Fruit fly (Drosophila melanogaster) whole organism, adult: ENCODE data around the gene CG1231.
A peak's percentile ranks its signal among the peaks of the same experiment; 100 is the strongest.

Experiments used
- CG11617 ChIP-seq: fragments of 200-800 bp; sonication (Bioruptor generic); optimal IDR thresholded peaks from 2 replicates; lab custom pipeline; 2017; ENCODE audit warnings: mild to moderate bottlenecking, missing biosample characterization, missing genetic modification reagents, missing genetic modification characterization
- CG12768 ChIP-seq: fragments of 200-800 bp; sonication (Bioruptor generic); optimal IDR thresholded peaks from 2 replicates; lab custom pipeline; 2017; ENCODE audit warnings: missing biosample characterization, missing genetic modification characterization, mild to moderate bottlenecking, moderate library complexity, missing genetic modification reagents
- CG14711 ChIP-seq: fragments of 200-800 bp; sonication (Bioruptor generic); optimal IDR thresholded peaks from 2 replicates; lab custom pipeline; 2018; ENCODE audit warnings: missing biosample characterization, mild to moderate bottlenecking, missing genetic modification characterization, moderate library complexity
- CG1620 ChIP-seq: fragments of 200-800 bp; sonication (Bioruptor generic); optimal IDR thresholded peaks from 2 replicates; lab custom pipeline; 2016; ENCODE audit warnings: missing biosample characterization, missing genetic modification characterization
- CG33017 ChIP-seq: fragments of 200-800 bp; sonication (Bioruptor generic); optimal IDR thresholded peaks from 2 replicates; lab custom pipeline; 2018; ENCODE audit warnings: missing biosample characterization, mild to moderate bottlenecking, missing genetic modification characterization, moderate library complexity
- CG5204 ChIP-seq: fragments of 200-800 bp; sonication (Bioruptor generic); optimal IDR thresholded peaks from 2 replicates; lab custom pipeline; 2016; ENCODE audit warnings: missing biosample characterization, missing genetic modification characterization
- CG7045 ChIP-seq: fragments of 200-800 bp; sonication (Bioruptor generic); optimal IDR thresholded peaks from 2 replicates; lab custom pipeline; 2017; ENCODE audit warnings: missing biosample characterization, mild to moderate bottlenecking, missing genetic modification characterization
- CG7101 ChIP-seq: fragments of 200-800 bp; sonication (Bioruptor generic); optimal IDR thresholded peaks from 2 replicates; lab custom pipeline; 2018; ENCODE audit warnings: missing biosample characterization, mild to moderate bottlenecking, missing genetic modification characterization, moderate library complexity
- Clk ChIP-seq: fragments of 200-800 bp; sonication (Bioruptor generic); optimal IDR thresholded peaks from 2 replicates; lab custom pipeline; 2017; ENCODE audit warnings: missing biosample characterization, missing genetic modification characterization
- Crg-1 ChIP-seq: fragments of 200-800 bp; sonication (Bioruptor generic); optimal IDR thresholded peaks from 2 replicates; lab custom pipeline; 2016; ENCODE audit warnings: missing biosample characterization, missing genetic modification characterization
- Hr96 ChIP-seq: fragments of 200-800 bp; sonication (Bioruptor generic); optimal IDR thresholded peaks from 2 replicates; lab custom pipeline; 2016; ENCODE audit warnings: missing biosample characterization, missing genetic modification characterization
- Mnt ChIP-seq: fragments of 200-800 bp; sonication (Bioruptor generic); optimal IDR thresholded peaks from 2 replicates; lab custom pipeline; 2016; ENCODE audit warnings: missing biosample characterization, mild to moderate bottlenecking, missing genetic modification characterization
- bab1 ChIP-seq: fragments of 200-800 bp; sonication (Bioruptor generic); optimal IDR thresholded peaks from 3 replicates; lab custom pipeline; 2019; ENCODE audit warnings: missing biosample characterization, mild to moderate bottlenecking, missing genetic modification characterization, moderate library complexity
- cic ChIP-seq: fragments of 200-800 bp; sonication (Bioruptor generic); optimal IDR thresholded peaks from 2 replicates; lab custom pipeline; 2017; ENCODE audit warnings: missing biosample characterization, mild to moderate bottlenecking, missing genetic modification characterization, moderate library complexity
- cnc ChIP-seq, 2 experiments: fragments of >200 bp; optimal IDR thresholded peaks; 2 replicates each; lab custom pipeline; 2017
- kay ChIP-seq: fragments of 200-800 bp; sonication (Bioruptor generic); peaks from one replicate; lab custom pipeline; 2016; ENCODE audit warnings: missing biosample characterization, missing genetic modification characterization, borderline replicate concordance
- ovo ChIP-seq: fragments of 200-800 bp; sonication (Bioruptor generic); optimal IDR thresholded peaks from 2 replicates; lab custom pipeline; 2016; ENCODE audit warnings: missing biosample characterization, missing genetic modification characterization
- pad ChIP-seq: fragments of 200-800 bp; sonication (Bioruptor generic); optimal IDR thresholded peaks from 3 replicates; lab custom pipeline; 2017; ENCODE audit warnings: missing biosample characterization, missing genetic modification characterization, mild to moderate bottlenecking, moderate library complexity, missing genetic modification reagents
- tj ChIP-seq: fragments of 200-800 bp; sonication (Bioruptor generic); optimal IDR thresholded peaks from 3 replicates; lab custom pipeline; 2017; ENCODE audit warnings: missing biosample characterization, mild to moderate bottlenecking, missing genetic modification characterization, moderate library complexity
- toe ChIP-seq: fragments of 200-800 bp; sonication (Bioruptor generic); optimal IDR thresholded peaks from 2 replicates; lab custom pipeline; 2016; ENCODE audit warnings: missing biosample characterization, missing genetic modification characterization

CG1231 gene

DNA sequence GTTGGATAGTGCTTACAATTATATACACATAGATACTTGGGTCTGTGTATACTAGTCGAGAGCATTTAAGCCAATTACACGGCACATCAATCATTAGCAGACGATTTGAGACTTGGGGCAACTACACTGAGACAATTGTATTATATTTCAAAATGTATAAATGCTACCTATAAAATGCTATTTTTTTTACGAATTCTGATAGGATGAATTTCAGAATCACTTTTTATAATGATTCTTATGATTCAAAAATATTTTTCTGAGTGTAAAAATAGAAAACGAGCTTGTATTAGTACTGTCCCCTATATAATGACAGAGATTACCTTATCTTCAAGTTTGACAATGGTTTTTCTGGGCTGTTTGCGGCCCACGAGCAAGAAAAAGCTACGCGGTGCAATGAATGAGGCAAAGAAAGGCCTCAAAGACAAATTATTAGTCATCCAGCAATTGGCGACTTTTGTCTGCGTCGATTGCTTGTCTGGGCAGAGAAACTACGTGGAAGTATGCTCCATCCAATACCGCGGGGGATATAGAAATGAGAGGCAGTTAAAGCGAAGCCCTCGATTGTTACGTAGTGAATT lies 5.5 kb upstream of the CG1231 start:
- peak; percentile 52 for TF ChIP-seq tj (GFP tag; lab: Kevin White, UChicago)
- peak; percentile 35 for TF ChIP-seq CG1620 (GFP tag; lab: Kevin White, UChicago)
- TF ChIP-seq ovo (GFP tag; lab: Kevin White, UChicago): no peak
- TF ChIP-seq bab1: peak; percentile 86
- peak; percentile 54 for TF ChIP-seq CG5204
- TF ChIP-seq CG14711: peak; percentile 73
- TF ChIP-seq Mnt (GFP tag; lab: Kevin White, UChicago): peak; percentile 32
- peak; percentile 80 for TF ChIP-seq CG7101
- TF ChIP-seq Clk (GFP tag; lab: Kevin White, UChicago): peak; percentile 46
- TF ChIP-seq CG7045 (GFP tag; lab: Kevin White, UChicago): peak; percentile 74
- peak; percentile 48 for TF ChIP-seq pad (GFP tag; lab: Kevin White, UChicago)
- TF ChIP-seq cic (GFP tag; lab: Kevin White, UChicago): peak; percentile 67
- no peak for TF ChIP-seq cnc (optimal IDR thresholded peaks at IDR 0.05; lab: Kevin White, UChicago)
- TF ChIP-seq CG11617 (GFP tag; lab: Kevin White, UChicago): peak; percentile 80
- TF ChIP-seq Hr96 (GFP tag; lab: Kevin White, UChicago): peak; percentile 73
- no peak for TF ChIP-seq kay (GFP tag; lab: Kevin White, UChicago)
- peak; percentile 76 for TF ChIP-seq CG12768 (GFP tag; lab: Kevin White, UChicago)
- TF ChIP-seq Crg-1 (GFP tag; lab: Kevin White, UChicago): no peak
- peak; percentile 65 for TF ChIP-seq toe (GFP tag; lab: Kevin White, UChicago)
- peak; percentile 79 for TF ChIP-seq CG33017 (tag; lab: Kevin White, UChicago)

DNA sequence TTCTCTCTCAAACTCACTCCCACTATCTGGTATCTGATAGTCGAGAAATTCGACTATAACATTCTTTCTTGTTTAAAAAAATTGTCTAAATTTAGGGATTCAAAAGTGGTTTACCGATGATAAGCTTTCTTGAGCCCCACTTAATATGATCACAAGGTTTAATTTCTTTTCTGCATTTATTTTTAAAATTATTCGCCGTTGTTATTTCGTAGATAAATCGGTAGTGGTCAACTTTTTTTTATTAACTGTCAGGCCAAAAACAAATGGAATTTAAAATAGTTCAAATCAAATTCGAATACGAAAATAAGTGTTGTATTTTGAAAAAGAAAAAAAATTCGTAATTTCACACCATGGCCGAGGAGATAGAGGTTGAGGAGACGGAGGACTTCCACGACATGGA lies 1.5 kb downstream of the CG1231 start, which contains the start of gene Roc1b:
TSS of gene Roc1b (plus strand) at position 301 of the 400 bp plus-strand sequence.
- no peak for TF ChIP-seq CG11617 (GFP tag; lab: Kevin White, UChicago)
- TF ChIP-seq toe (GFP tag; lab: Kevin White, UChicago): no peak
- TF ChIP-seq Crg-1 (GFP tag; lab: Kevin White, UChicago): no peak

DNA sequence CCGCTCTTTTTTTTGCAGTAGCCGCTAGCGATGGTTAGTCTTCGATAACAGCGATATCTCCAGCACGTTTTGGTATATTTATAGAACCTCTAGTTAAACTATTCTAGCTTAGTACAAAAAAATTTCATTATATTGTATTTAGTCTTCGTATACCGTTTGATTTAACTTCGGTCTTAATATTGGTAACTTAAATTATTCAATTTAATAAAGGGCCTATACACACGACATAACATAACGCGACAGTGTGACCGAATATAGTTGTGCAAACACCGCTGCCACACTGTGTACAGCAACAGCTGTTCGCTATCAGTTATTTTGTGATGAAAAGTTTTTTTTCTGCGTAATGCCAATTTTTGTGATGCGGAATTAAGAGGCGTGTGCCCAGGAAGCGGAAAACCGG lies 5.0 kb downstream of the CG1231 start, which contains the start of the genes Cdc5 and CG1233:
TSS of gene Cdc5 (minus strand) at position 183 of the 400 bp plus-strand sequence.
TSS of gene CG1233 (plus strand) at position 272 of the 400 bp plus-strand sequence.
- TF ChIP-seq CG12768 (GFP tag; lab: Kevin White, UChicago): no peak
- TF ChIP-seq cic (GFP tag; lab: Kevin White, UChicago): no peak
- TF ChIP-seq CG11617 (GFP tag; lab: Kevin White, UChicago): peak; percentile 24
- TF ChIP-seq CG14711: peak; percentile 33
- TF ChIP-seq bab1: peak; percentile 89
- peak; percentile 12 for TF ChIP-seq CG1620 (GFP tag; lab: Kevin White, UChicago)
- TF ChIP-seq cnc (optimal IDR thresholded peaks at IDR 0.05; lab: Kevin White, UChicago): no peak
- no peak for TF ChIP-seq CG5204
- peak; percentile 68 for TF ChIP-seq Mnt (GFP tag; lab: Kevin White, UChicago)
- TF ChIP-seq CG33017 (tag; lab: Kevin White, UChicago): no peak
- TF ChIP-seq Hr96 (GFP tag; lab: Kevin White, UChicago): peak; percentile 14
- TF ChIP-seq CG7101: peak; percentile 3
- TF ChIP-seq ovo (GFP tag; lab: Kevin White, UChicago): no peak
- TF ChIP-seq toe (GFP tag; lab: Kevin White, UChicago): no peak
- TF ChIP-seq tj (GFP tag; lab: Kevin White, UChicago): peak; percentile 29
- no peak for TF ChIP-seq Clk (GFP tag; lab: Kevin White, UChicago)
- no peak for TF ChIP-seq CG7045 (GFP tag; lab: Kevin White, UChicago)
- TF ChIP-seq pad (GFP tag; lab: Kevin White, UChicago): no peak
- no peak for TF ChIP-seq Crg-1 (GFP tag; lab: Kevin White, UChicago)
- no peak for TF ChIP-seq kay (GFP tag; lab: Kevin White, UChicago)

DNA sequence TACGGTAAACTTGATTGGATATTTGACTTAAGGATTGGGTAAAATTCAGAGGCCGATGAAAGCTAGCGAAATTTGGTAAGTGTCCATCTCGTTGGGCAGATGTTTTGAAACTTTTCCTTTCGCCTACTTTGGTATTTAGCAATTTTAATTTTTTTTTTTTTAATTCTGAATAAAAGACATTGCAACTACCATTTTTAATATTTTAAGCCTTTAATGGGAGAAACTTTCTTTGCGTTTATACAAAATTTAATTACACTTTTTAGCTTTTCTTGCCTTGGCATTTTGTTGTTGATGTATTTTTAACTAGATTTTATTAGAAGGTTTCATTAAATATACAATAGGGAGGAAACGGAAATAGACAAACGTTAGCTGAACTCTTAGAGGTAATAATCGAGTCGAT lies 10.1 kb downstream of the CG1231 start, which contains the start of gene CG13884:
TSS of gene CG13884 (minus strand) at position 101 of the 400 bp plus-strand sequence.
- no peak for TF ChIP-seq Hr96 (GFP tag; lab: Kevin White, UChicago)
- no peak for TF ChIP-seq kay (GFP tag; lab: Kevin White, UChicago)
- TF ChIP-seq CG7045 (GFP tag; lab: Kevin White, UChicago): no peak
- TF ChIP-seq CG14711: no peak
- no peak for TF ChIP-seq bab1
- no peak for TF ChIP-seq CG12768 (GFP tag; lab: Kevin White, UChicago)
- TF ChIP-seq cnc (optimal IDR thresholded peaks at IDR 0.05; lab: Kevin White, UChicago): no peak
- no peak for TF ChIP-seq cic (GFP tag; lab: Kevin White, UChicago)
- no peak for TF ChIP-seq CG33017 (tag; lab: Kevin White, UChicago)
- TF ChIP-seq CG5204: no peak
- no peak for TF ChIP-seq ovo (GFP tag; lab: Kevin White, UChicago)
- TF ChIP-seq Clk (GFP tag; lab: Kevin White, UChicago): no peak
- no peak for TF ChIP-seq CG11617 (GFP tag; lab: Kevin White, UChicago)
- TF ChIP-seq pad (GFP tag; lab: Kevin White, UChicago): no peak
- no peak for TF ChIP-seq toe (GFP tag; lab: Kevin White, UChicago)

DNA sequence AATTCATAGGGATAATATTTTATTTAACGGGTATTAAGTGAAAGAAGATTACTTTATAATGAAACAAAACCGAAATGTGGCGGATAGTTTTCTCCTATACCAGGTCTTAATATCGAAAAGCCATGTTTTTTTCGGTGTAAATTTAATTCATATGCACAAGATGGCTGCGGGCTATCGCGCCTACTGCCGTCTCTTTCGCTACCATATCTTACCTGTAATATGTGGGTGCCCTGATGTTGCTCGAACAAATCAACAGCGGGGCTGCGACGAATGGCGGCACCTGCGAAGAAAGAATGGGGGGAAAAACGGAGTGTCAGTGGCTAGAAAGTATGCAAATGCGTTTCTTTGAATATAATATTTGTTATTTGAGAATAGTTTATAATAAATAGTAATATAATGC lies 15.0 kb downstream of the CG1231 start:
- no peak for TF ChIP-seq cnc (optimal IDR thresholded peaks at IDR 0.05; lab: Kevin White, UChicago)
- TF ChIP-seq bab1: no peak
- no peak for TF ChIP-seq Crg-1 (GFP tag; lab: Kevin White, UChicago)
- no peak for TF ChIP-seq CG7101
- no peak for TF ChIP-seq kay (GFP tag; lab: Kevin White, UChicago)
- TF ChIP-seq CG11617 (GFP tag; lab: Kevin White, UChicago): no peak
- TF ChIP-seq CG33017 (tag; lab: Kevin White, UChicago): no peak
- TF ChIP-seq CG12768 (GFP tag; lab: Kevin White, UChicago): no peak
- no peak for TF ChIP-seq CG5204
- TF ChIP-seq Hr96 (GFP tag; lab: Kevin White, UChicago): no peak
- no peak for TF ChIP-seq CG7045 (GFP tag; lab: Kevin White, UChicago)
- TF ChIP-seq pad (GFP tag; lab: Kevin White, UChicago): no peak
- TF ChIP-seq CG1620 (GFP tag; lab: Kevin White, UChicago): no peak
- no peak for TF ChIP-seq toe (GFP tag; lab: Kevin White, UChicago)
- TF ChIP-seq CG14711: no peak
- TF ChIP-seq tj (GFP tag; lab: Kevin White, UChicago): no peak
- TF ChIP-seq cic (GFP tag; lab: Kevin White, UChicago): no peak
- no peak for TF ChIP-seq ovo (GFP tag; lab: Kevin White, UChicago)
- TF ChIP-seq Mnt (GFP tag; lab: Kevin White, UChicago): no peak
- TF ChIP-seq Clk (GFP tag; lab: Kevin White, UChicago): no peak
